Fruit fly (Drosophila melanogaster): ENCODE results near the gene CG5776.

Gene CG5776

DNA sequence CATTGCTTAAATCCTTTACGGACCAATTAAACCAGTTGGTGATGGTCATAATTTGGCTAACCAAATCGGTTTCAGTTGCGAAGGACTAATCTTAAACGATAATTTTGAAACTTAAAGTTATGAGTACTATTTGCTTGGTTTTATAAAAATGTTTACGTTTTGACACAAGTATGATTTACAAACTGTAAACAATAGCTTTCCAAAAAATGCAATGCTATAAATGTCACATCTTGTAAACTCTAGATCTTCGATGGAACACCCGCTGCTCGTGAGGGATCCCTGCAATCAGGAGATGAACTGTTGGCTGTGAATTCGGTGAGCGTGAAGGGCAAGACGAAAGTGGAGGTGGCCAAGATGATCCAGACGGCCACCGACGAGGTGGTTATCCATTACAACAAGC, 7.0 kb downstream of the CG5776 start, which contains the start of gene CG5781:
TSS of gene CG5781 (minus strand) at position 101 of the 400 bp plus-strand sequence.
- TF ChIP-seq CG8478 (optimal IDR thresholded peaks at IDR 0.05) (no peak), CTCF (optimal IDR thresholded peaks at IDR 0.05) (no peak)

DNA sequence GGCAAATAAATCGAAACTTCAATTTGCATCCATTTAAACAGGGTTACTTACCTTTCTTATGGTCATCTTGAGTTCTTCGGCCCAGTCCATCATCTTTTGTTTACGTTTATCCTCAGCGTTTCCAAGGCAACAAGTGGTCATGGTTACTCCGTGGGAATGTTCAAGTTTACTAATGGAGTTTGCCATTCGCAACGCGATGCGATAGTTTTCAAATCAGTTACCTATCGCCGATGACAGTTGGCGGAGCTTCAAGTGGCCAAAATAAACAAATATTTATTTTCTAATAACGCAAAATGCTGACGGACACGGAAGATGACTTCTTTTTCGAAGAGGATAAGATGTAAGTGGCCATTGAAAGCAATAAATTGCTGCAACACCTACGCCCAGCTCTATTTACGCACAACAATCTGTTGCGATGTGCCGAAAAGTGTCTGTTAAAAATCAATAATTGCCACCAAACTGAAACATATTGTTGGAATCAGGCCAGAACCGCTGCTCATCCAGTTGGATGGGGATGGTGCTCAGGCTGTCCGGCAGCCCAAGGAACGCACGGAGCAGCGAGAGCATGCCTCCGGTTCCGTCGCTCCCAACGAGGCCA, 9.3 kb downstream of the CG5776 start, which contains the start of the genes IFT43 and PICK1:
TSS of gene IFT43 (minus strand) at position 166 of the 598 bp plus-strand sequence.
TSS of gene PICK1 (plus strand) at position 211 of the 598 bp plus-strand sequence.
- TF ChIP-seq CTCF (optimal IDR thresholded peaks at IDR 0.05) (no peak), CG8478 (optimal IDR thresholded peaks at IDR 0.05) (no peak)

DNA sequence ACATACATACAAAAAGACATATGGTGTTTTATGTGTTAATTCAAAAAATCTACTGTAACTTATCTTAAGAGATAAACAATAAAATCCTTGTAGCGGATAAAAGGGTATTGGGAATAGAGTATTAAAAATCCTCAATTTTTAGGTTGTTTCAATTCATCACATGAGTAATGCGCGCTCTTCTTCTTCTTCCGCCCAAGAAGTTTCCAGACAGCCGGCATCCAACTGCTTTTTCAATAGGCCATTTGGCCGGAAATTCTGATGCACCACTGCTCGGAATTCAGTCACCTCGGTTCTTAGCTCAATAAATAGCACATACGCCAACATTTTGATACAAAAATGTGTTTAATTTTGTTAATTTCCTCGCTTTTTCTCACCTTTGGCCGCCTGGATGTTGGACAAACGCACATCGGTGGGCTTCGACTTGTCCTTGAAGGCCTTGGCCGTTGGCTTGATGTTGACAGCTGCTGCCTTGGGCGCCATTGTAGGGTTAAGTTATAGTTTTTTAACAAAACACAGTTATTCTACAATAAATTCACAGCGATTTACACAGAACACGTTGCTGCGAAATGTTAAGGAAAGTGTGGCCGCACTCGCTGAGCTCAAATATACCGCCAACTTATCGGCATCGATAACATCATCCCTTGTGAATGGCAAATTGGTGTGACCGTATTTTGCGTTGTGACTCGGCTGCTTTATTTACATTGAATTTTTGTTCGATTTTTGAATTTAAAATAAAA, 11.7 kb downstream of the CG5776 start, which contains the start of the genes CCT4 and CG6153:
TSS of gene CCT4 (minus strand) at position 592 of the 737 bp plus-strand sequence.
TSS of gene CG6153 (plus strand) at position 651 of the 737 bp plus-strand sequence.
- TF ChIP-seq CTCF (optimal IDR thresholded peaks at IDR 0.05) (no peak), CG8478 (optimal IDR thresholded peaks at IDR 0.05) (no peak)

DNA sequence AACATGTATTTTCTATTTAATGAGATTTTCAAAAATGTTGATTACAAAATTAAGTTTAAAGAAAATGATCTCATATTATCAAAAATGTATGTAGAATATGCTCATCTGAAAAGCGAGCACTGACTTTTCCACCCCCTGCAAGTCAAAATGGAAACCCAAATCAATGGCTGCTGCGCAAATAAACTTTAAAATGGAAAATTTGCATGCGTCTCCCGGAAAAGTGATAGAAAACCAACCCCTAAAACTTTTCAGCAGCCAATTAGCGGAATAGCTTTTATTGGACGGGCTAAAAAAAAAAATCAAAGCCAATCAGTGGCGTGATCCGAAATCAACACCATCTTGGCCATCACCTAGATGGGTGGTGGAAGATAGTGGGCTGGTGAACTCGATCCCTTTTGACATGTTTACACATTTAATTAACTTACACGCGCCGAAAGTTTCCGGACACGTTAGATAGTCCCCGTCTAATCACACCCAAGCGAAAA, 14.9 kb downstream of the CG5776 start:
- no peak for TF ChIP-seq CG8478 (optimal IDR thresholded peaks at IDR 0.05)
- TF ChIP-seq CTCF (optimal IDR thresholded peaks at IDR 0.05) = no peak

DNA sequence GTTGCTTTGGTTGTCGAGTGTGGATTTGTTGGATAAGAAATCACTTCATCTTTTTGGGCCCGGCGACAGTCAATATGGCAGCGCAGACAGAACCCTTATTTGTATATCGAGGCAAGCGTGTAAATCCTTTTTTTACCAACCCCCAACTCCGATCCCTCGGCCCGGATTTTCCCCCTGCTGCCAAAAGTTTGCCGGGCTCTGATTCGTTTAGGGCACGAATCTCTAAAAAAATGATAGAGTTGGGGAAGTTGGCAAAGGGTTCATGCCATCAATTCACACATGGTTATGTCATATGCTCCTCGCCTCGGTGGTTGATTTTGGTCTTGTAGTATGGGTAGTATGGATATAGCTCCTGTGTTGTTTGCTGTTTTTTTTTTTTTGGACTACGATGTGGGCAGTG, 17.4 kb downstream of the CG5776 start:
- TF ChIP-seq CTCF (optimal IDR thresholded peaks at IDR 0.05) = no peak

DNA sequence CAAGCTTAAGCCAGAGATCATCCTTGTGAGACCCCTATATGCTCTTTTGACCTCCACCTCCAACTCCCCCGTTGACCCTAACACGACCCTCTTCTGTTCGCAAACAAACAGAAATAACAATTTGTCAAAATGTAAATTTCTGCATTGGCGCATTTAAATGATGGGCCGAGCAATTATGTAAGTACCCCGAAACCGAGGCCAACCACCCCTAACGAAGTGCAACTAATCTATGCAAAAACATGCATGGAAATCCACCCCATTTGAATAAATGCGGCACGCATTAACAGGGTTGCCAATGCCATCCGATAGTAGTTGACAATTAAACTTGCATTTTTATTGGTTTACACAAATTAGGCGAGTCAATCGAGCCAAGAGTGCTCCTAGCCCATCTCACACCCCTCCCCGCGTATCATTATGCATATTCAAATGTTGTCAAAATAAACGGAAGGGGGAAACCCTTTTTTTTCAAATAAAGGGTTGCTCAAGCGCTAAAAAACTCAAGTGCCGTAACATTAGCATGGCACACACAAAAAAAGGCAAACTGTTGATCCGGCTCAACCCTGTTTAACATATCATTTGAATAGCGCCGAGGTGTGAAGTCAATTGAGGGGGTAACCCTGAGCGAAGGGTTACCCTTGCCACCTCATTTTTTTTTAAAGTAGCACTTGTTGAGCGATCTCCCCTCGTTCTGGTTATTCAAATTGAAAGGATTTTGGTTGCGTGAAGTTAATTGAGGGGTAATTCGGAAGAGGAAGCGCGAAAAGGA, 22.5 kb downstream of the CG5776 start:
- TF ChIP-seq CTCF (optimal IDR thresholded peaks at IDR 0.05) (no peak), CG8478 (optimal IDR thresholded peaks at IDR 0.05) (no peak)

DNA sequence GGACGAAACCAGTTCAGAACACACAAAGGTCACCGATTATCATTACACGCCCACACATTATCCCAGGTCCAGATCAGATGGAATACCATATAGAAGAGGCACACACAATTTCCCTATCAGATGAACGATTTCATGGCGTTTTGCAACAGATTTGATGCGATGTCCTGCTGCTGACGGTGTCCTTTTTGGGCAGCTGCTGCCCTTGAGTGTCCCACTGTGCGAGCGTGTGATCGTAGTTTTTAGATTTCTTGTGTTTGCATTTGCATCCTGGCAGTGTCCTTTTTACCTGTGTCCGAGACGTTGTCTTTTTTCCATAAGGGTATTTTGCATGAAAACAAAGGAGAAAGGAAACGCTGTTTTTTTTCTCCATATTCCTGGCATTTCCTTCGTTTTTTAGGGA, 24.9 kb downstream of the CG5776 start:
- no peak for TF ChIP-seq CG8478 (optimal IDR thresholded peaks at IDR 0.05)
- no peak for TF ChIP-seq CTCF (optimal IDR thresholded peaks at IDR 0.05)

DNA sequence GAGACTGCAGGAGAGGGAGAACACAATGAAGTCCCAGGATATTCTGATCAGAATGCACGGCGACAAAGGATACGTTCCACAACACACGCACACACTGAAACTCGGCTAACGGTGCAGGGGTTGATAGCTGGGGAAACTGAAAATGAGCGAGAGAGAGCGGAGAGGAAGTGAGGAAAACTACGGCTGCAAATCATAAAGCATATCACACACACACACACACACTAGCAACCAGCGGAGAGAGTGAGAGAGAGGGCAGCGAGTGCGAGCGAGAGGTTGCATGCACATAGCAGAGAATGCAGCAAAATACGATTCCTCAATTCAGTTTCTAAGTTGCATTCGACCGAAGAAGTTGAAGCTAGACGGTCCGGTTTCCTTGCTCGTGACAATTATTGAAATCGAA, 26.0 kb downstream of the CG5776 start:
- TF ChIP-seq CTCF (optimal IDR thresholded peaks at IDR 0.05) = no peak
- no peak for TF ChIP-seq CG8478 (optimal IDR thresholded peaks at IDR 0.05)

DNA sequence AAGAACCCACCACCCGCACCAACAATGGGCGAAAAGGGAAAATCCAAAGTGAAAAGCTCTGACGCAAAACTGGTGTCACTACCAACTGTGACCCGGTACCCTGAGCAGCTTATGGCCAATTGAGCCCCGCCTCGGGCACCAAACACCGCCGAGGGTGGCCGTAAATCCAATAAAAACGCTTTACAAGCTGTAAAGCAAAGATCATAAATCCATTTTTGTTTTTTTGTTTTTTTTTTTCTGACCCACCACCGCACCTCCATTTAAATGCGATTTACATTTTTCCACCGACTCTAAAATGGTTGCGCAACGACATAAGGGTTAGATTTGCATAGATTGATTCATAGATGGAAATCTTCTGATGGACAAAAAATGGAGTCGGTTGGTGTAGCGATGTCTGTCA, 29.9 kb downstream of the CG5776 start:
- no peak for TF ChIP-seq CTCF (optimal IDR thresholded peaks at IDR 0.05)
- no peak for TF ChIP-seq CG8478 (optimal IDR thresholded peaks at IDR 0.05)

DNA sequence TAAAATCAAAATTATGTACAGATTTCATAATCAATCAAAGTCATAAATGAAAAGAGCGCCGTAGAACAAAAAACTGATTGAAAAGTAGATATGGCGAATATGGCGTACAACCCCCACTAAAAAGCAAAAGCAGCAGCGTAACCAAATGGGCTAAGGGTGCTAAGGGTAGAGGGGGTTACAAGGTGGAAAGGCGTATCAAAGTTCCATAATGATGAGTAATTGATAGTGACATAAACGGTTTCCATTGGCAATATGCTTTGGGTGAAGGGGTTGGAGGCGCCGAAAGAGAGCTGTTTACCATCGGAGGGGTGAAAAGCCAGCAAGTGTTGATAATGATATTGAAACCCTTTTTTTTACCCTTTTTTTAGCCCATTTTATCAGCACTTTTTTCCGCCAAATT, 32.0 kb downstream of the CG5776 start:
- TF ChIP-seq CG8478 (optimal IDR thresholded peaks at IDR 0.05) (no peak), CTCF (optimal IDR thresholded peaks at IDR 0.05) (no peak)

DNA sequence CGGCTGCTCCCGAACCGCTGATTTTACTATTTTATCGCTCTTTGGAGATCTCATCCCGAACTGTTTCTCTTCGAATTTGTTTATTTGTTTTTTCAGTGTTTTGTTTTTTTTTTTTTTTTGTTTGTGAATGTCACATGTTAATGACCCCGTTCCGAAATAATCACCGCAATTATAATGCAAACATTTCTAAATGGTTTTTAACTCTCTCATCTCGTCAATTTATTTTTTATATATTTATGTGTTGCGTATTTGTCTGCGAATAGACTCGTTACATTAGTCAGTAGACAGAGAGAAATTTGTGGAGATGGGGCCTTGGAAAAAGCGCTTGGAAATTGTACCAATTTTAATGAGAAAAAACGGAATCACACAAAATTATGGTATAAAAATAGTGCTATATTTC, 34.6 kb downstream of the CG5776 start, which contains the start of gene Nepl7:
TSS of gene Nepl7 (minus strand) at position 101 of the 400 bp plus-strand sequence.
- TF ChIP-seq CG8478 (optimal IDR thresholded peaks at IDR 0.05) (no peak), CTCF (optimal IDR thresholded peaks at IDR 0.05) (no peak)

DNA sequence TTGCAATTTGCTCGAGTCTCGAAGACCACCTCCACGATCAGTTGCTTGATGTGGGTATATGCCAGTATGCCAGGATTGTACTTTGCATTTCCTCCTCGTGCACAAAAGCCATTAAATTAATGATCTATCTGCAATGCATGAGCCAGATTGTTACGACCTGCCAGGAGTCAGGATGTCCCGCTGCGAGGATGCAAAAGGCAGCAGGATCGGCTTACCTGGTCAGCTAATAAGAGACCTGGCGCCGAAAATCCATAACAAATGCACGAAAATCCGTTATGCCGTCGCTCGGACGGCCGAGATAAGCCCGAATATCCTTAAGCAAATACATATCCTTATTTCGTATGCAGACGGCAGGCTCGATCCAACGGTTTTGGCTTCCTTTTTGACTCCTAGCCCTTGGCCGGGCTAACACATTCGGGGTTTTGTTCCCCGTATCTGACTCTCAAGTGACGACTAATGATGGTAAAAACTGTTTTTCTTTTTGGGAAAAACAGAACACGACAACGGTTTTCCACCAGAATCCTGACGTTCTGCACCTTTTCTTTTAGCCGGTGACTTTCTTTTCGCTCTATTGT, 38.2 kb downstream of the CG5776 start:
- TF ChIP-seq CG8478 (optimal IDR thresholded peaks at IDR 0.05) = no peak
- no peak for TF ChIP-seq CTCF (optimal IDR thresholded peaks at IDR 0.05)

DNA sequence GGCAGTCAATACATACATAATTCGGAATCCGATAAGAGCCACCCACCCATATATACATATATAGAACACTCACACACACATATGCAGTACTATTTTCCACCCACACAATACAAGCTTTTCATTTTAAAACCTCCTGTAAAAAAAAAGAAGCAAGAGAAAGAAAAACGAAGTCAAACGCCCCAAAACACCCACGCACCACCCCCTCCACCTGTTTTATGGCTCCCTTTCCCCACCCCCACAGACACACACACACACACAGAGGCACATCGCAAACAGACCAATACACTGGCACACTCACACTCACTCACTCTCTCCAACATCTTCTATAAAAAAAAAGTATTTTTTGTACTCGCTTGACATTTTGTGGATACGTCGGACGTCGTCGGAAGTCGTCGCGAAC, 46.9 kb downstream of the CG5776 start:
- TF ChIP-seq CTCF (optimal IDR thresholded peaks at IDR 0.05) = no peak
- TF ChIP-seq CG8478 (optimal IDR thresholded peaks at IDR 0.05) = no peak

DNA sequence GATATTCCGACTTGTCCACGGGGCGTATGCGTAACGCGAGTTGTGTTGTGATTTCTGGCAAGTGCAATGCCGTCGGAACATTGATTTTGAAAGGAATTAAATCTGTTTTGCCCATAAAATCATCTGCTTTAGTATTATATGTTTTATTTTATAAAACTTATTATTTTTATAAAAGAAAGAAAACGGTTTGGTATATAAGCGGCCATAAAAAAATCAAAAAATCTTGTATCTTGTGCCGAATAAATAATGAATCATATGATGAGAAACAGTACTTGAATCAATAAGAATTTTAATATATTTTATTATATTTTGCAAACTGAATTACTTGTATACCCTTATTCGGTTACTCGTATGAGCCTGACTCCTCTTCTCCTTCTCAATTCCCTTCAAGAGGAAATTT, 47.4 kb downstream of the CG5776 start, which contains the start of gene pdm2:
TSS of gene pdm2 (plus strand) at position 301 of the 400 bp plus-strand sequence.
- no peak for TF ChIP-seq CG8478 (optimal IDR thresholded peaks at IDR 0.05)
- TF ChIP-seq CTCF (optimal IDR thresholded peaks at IDR 0.05) = no peak
